Worm (Caenorhabditis elegans) whole organism, L1 larva: ENCODE data around the gene T11F9.14.

ENCODE experiments used
- C16A3.4 ChIP-seq: fragments of 150-350 bp; optimal IDR thresholded peaks from 2 replicates; lab custom pipeline; 2014; ENCODE audit warnings: missing biosample characterization, missing genetic modification characterization
- C34B4.2 ChIP-seq: sonication (generic microtip); optimal IDR thresholded peaks from 2 replicates; lab custom pipeline; 2017; ENCODE audit warnings: mild to moderate bottlenecking, missing genetic modification characterization, missing compliant biosample characterization
- aha-1 ChIP-seq: fragments of 150-350 bp; optimal IDR thresholded peaks from 2 replicates; lab custom pipeline; 2014; ENCODE audit warnings: missing biosample characterization, missing genetic modification characterization
- aly-2 ChIP-seq: fragments of 150-350 bp; optimal IDR thresholded peaks from 2 replicates; lab custom pipeline; 2014; ENCODE audit warnings: missing biosample characterization, missing genetic modification characterization
- ama-1 ChIP-seq: fragments of 150-350 bp; optimal IDR thresholded peaks from 2 replicates; lab custom pipeline; 2014
- blmp-1 ChIP-seq: fragments of 150-350 bp; optimal IDR thresholded peaks from 2 replicates; lab custom pipeline; 2014; ENCODE audit warnings: missing biosample characterization, missing genetic modification characterization
- ceh-63 ChIP-seq: fragments of 200-800 bp; sonication (Bioruptor generic); optimal IDR thresholded peaks from 2 replicates; lab custom pipeline; 2018; ENCODE audit warnings: mild to moderate bottlenecking, missing genetic modification characterization, missing compliant biosample characterization
- dsc-1 ChIP-seq: sonication (generic microtip); optimal IDR thresholded peaks from 2 replicates; lab custom pipeline; 2016; ENCODE audit warnings: mild to moderate bottlenecking, missing genetic modification characterization, missing compliant biosample characterization
- efl-1 ChIP-seq, 4 experiments: fragments of 150-350 bp; optimal IDR thresholded peaks in 3 of 4; peaks in 1 of 4; 1 replicate in 1 of 4; 2 replicates in 3 of 4; lab custom pipeline; 2014; ENCODE audit warnings: missing biosample characterization in 2 of 4, missing genetic modification characterization in 2 of 4, missing genetic modification reagents in 2 of 4
- egl-13 ChIP-seq: sonication (generic microtip); optimal IDR thresholded peaks from 2 replicates; lab custom pipeline; 2016; ENCODE audit warnings: missing genotype, missing genetic modification reagents, missing genetic modification characterization, missing compliant biosample characterization
- egl-27 ChIP-seq, 2 experiments: fragments of 150-350 bp in 1 of 2; sonication (generic microtip); optimal IDR thresholded peaks; 3 replicates each; lab custom pipeline; 2017 to 2018; ENCODE audit warnings: missing biosample characterization in 2 of 2, missing genetic modification characterization in 2 of 2, missing genetic modification reagents in 2 of 2
- elt-2 ChIP-seq: sonication (generic microtip); optimal IDR thresholded peaks from 2 replicates; lab custom pipeline; 2016; ENCODE audit warnings: missing genetic modification characterization, mild to moderate bottlenecking, inconsistent platforms, missing compliant biosample characterization, missing genetic modification reagents
- elt-3 ChIP-seq, 6 experiments: fragments of 150-350 bp in 1 of 6; sonication (generic microtip); optimal IDR thresholded peaks; 2 replicates each; lab custom pipeline; 2017 to 2018; ENCODE audit warnings: missing biosample characterization in 6 of 6, missing genetic modification characterization in 6 of 6, inconsistent platforms in 1 of 6
- fkh-10 ChIP-seq: sonication (generic microtip); optimal IDR thresholded peaks from 2 replicates; lab custom pipeline; 2017; ENCODE audit warnings: missing biosample characterization, missing genetic modification reagents, missing genetic modification characterization
- fkh-4 ChIP-seq: sonication (generic microtip); optimal IDR thresholded peaks from 2 replicates; lab custom pipeline; 2016; ENCODE audit warnings: missing compliant biosample characterization, missing genetic modification characterization, borderline replicate concordance
- fkh-8 ChIP-seq: sonication (generic microtip); optimal IDR thresholded peaks from 2 replicates; lab custom pipeline; 2016; ENCODE audit warnings: mild to moderate bottlenecking, missing genetic modification characterization, missing compliant biosample characterization
- grh-1 ChIP-seq: fragments of 200-800 bp; sonication (Bioruptor generic); IDR thresholded peaks from 2 replicates; pipeline ENCODE4 v1.3.6; 2022; ENCODE audit warnings: missing genetic modification reagents, missing genetic modification characterization, missing compliant biosample characterization
- hlh-17 ChIP-seq: fragments of 200-800 bp; sonication (Bioruptor generic); optimal IDR thresholded peaks from 2 replicates; lab custom pipeline; 2018; ENCODE audit warnings: missing genetic modification characterization, mild to moderate bottlenecking, missing compliant biosample characterization, moderate library complexity, borderline replicate concordance
- hlh-4 ChIP-seq: sonication (generic microtip); optimal IDR thresholded peaks from 2 replicates; lab custom pipeline; 2016; ENCODE audit warnings: mild to moderate bottlenecking, missing genetic modification characterization, missing compliant biosample characterization
- isw-1 ChIP-seq: fragments of 200-800 bp; sonication (Bioruptor generic); IDR thresholded peaks from 2 replicates; pipeline ENCODE4 v1.3.6; 2022; ENCODE audit warnings: missing genetic modification characterization, missing compliant biosample characterization
- lin-13 ChIP-seq: fragments of 150-350 bp; optimal IDR thresholded peaks from 2 replicates; lab custom pipeline; 2014; ENCODE audit warnings: missing biosample characterization, missing genetic modification reagents, missing genetic modification characterization
- lin-14 ChIP-seq: fragments of 200-800 bp; sonication (Bioruptor generic); optimal IDR thresholded peaks from 2 replicates; lab custom pipeline; 2018; ENCODE audit warnings: mild to moderate bottlenecking, missing genetic modification characterization, moderate library complexity, missing compliant biosample characterization
- lir-3 ChIP-seq: sonication (generic microtip); optimal IDR thresholded peaks from 2 replicates; lab custom pipeline; 2016; ENCODE audit warnings: mild to moderate bottlenecking, missing genetic modification characterization, moderate library complexity, missing compliant biosample characterization; ENCODE audit not compliant: poor library complexity
- lsy-2 ChIP-seq, 2 experiments: fragments of 150-350 bp; optimal IDR thresholded peaks; 2 replicates each; lab custom pipeline; 2014; ENCODE audit warnings: missing biosample characterization in 2 of 2, missing genetic modification characterization in 2 of 2
- mep-1 ChIP-seq: fragments of 150-350 bp; optimal IDR thresholded peaks from 2 replicates; lab custom pipeline; 2014; ENCODE audit warnings: missing biosample characterization, missing genetic modification characterization
- nhr-19 ChIP-seq: fragments of 200-800 bp; sonication (Bioruptor generic); conservative IDR thresholded peaks from 2 replicates; pipeline ENCODE4 v1.3.6; 2022; ENCODE audit warnings: missing genetic modification characterization, missing compliant biosample characterization
- nhr-20 ChIP-seq: sonication (generic microtip); optimal IDR thresholded peaks from 2 replicates; lab custom pipeline; 2016; ENCODE audit warnings: mild to moderate bottlenecking, missing genetic modification characterization, missing compliant biosample characterization
- nhr-237 ChIP-seq: fragments of 150-350 bp; optimal IDR thresholded peaks from 2 replicates; lab custom pipeline; 2014; ENCODE audit warnings: missing biosample characterization, missing genetic modification characterization
- nhr-28 ChIP-seq: fragments of 150-350 bp; optimal IDR thresholded peaks from 2 replicates; lab custom pipeline; 2014; ENCODE audit warnings: missing biosample characterization, missing genetic modification characterization
- nhr-47 ChIP-seq: sonication (generic microtip); optimal IDR thresholded peaks from 2 replicates; lab custom pipeline; 2016; ENCODE audit warnings: mild to moderate bottlenecking, missing genetic modification characterization, moderate library complexity, missing compliant biosample characterization
- nhr-71 ChIP-seq: sonication (generic microtip); optimal IDR thresholded peaks from 2 replicates; lab custom pipeline; 2016; ENCODE audit warnings: mild to moderate bottlenecking, missing genetic modification characterization, moderate library complexity, missing compliant biosample characterization
- nhr-77 ChIP-seq: fragments of 150-350 bp; optimal IDR thresholded peaks from 2 replicates; lab custom pipeline; 2014; ENCODE audit warnings: missing biosample characterization, missing genetic modification characterization
- nhr-85 ChIP-seq: sonication (generic microtip); peaks from one replicate; lab custom pipeline; 2016; ENCODE audit warnings: missing genetic modification characterization, inconsistent platforms, missing compliant biosample characterization
- nhr-90 ChIP-seq: sonication (generic microtip); optimal IDR thresholded peaks from 2 replicates; lab custom pipeline; 2016; ENCODE audit warnings: mild to moderate bottlenecking, missing genetic modification characterization, missing compliant biosample characterization; ENCODE audit not compliant: poor library complexity
- pag-3 ChIP-seq: sonication (generic microtip); optimal IDR thresholded peaks from 2 replicates; lab custom pipeline; 2017; ENCODE audit warnings: missing genetic modification characterization, mild to moderate bottlenecking, missing compliant biosample characterization, antibody characterized with exemption, borderline replicate concordance; ENCODE audit not compliant: insufficient read depth
- pax-3 ChIP-seq: fragments of 200-800 bp; sonication (Bioruptor generic); optimal IDR thresholded peaks from 2 replicates; lab custom pipeline; 2018; ENCODE audit warnings: mild to moderate bottlenecking, missing genetic modification characterization, moderate library complexity, missing compliant biosample characterization
- pqm-1 ChIP-seq: sonication (generic microtip); optimal IDR thresholded peaks from 3 replicates; lab custom pipeline; 2017; ENCODE audit warnings: missing biosample characterization, missing genetic modification characterization
- skn-1 ChIP-seq: fragments of 150-350 bp; optimal IDR thresholded peaks from 2 replicates; lab custom pipeline; 2014; ENCODE audit warnings: missing biosample characterization, missing genetic modification characterization
- snu-23 ChIP-seq: sonication (generic microtip); optimal IDR thresholded peaks from 2 replicates; lab custom pipeline; 2016; ENCODE audit warnings: missing genetic modification characterization, missing compliant biosample characterization
- sup-37 ChIP-seq: fragments of 200-800 bp; sonication (Bioruptor generic); optimal IDR thresholded peaks from 2 replicates; lab custom pipeline; 2018; ENCODE audit warnings: mild to moderate bottlenecking, missing genetic modification characterization, missing compliant biosample characterization
- tlp-1 ChIP-seq: fragments of 150-350 bp; optimal IDR thresholded peaks from 2 replicates; lab custom pipeline; 2014; ENCODE audit warnings: missing biosample characterization, missing genetic modification characterization
- unc-130 ChIP-seq: fragments of 150-350 bp; optimal IDR thresholded peaks from 2 replicates; lab custom pipeline; 2017; ENCODE audit warnings: missing biosample characterization, missing genetic modification characterization, inconsistent platforms
- unc-98 ChIP-seq: fragments of 200-800 bp; sonication (Bioruptor generic); IDR thresholded peaks from 2 replicates; pipeline ENCODE4 v1.3.6; 2022; ENCODE audit warnings: missing genetic modification characterization, missing compliant biosample characterization

T11F9.14 gene

ce11 chrV:11514677-11515076 lies 34.0 kb upstream of the T11F9.14 start, which contains the start of gene C55A6.6:
Gene C55A6.6, minus strand, starts transcription at chrV:11514737.
- no peak for TF ChIP-seq fkh-4 (tag; lab: Kevin White, UChicago)
- no peak for TF ChIP-seq egl-27 (tag; optimal IDR thresholded peaks at IDR 0.05; lab: Kevin White, UChicago)
- TF ChIP-seq sup-37 (GFP tag; lab: Kevin White, UChicago): no peak
- TF ChIP-seq fkh-10: no peak
- no peak for TF ChIP-seq hlh-17 (GFP tag; lab: Kevin White, UChicago)
- TF ChIP-seq fkh-8 (tag; lab: Kevin White, UChicago): no peak

- TF ChIP-seq dsc-1 (tag; lab: Kevin White, UChicago) (no peak), pax-3 (no peak), aly-2 (tag; lab: Kevin White, UChicago) (no peak), egl-27 (tag; optimal IDR thresholded peaks at IDR 0.05; lab: Kevin White, UChicago) (no peak), nhr-85 (tag; lab: Kevin White, UChicago) (no peak), nhr-71 (tag; lab: Kevin White, UChicago) (no peak), C34B4.2 (tag; lab: Kevin White, UChicago) (no peak), unc-98 (GFP tag; lab: Robert Waterston, UW) (no peak), hlh-4 (tag; lab: Kevin White, UChicago) (no peak), ama-1 (no peak), nhr-90 (tag; lab: Kevin White, UChicago) (no peak), lin-13 (no peak), tlp-1 (tag; lab: Kevin White, UChicago) (no peak)
Observed at ce11 chrV:11513432-11513831, 32.8 kb upstream of the T11F9.14 start, which contains the start of gene C55A6.3. Gene C55A6.3, minus strand, starts transcription at chrV:11513532.

ce11 chrV:11508773-11509172 lies 28.1 kb upstream of the T11F9.14 start, which contains the start of gene ttll-5:
Gene ttll-5, plus strand, starts transcription at chrV:11509060.
- no peak for TF ChIP-seq nhr-28 (tag; lab: Kevin White, UChicago)
- peak; percentile 21 for TF ChIP-seq skn-1 (tag; lab: Kevin White, UChicago)
- TF ChIP-seq lin-14 (GFP tag; lab: Kevin White, UChicago): peak; percentile 55
- TF ChIP-seq lir-3 (tag; lab: Kevin White, UChicago): no peak
- TF ChIP-seq blmp-1 (tag; lab: Kevin White, UChicago): peak; percentile 62
- no peak for TF ChIP-seq nhr-71 (tag; lab: Kevin White, UChicago)
- TF ChIP-seq snu-23 (GFP tag; lab: Kevin White, UChicago): peak; percentile 5
- peak; percentile 57 for TF ChIP-seq pag-3 (tag; lab: Kevin White, UChicago)
- no peak for TF ChIP-seq fkh-8 (tag; lab: Kevin White, UChicago)
- peak; percentile 77 for TF ChIP-seq nhr-85 (tag; lab: Kevin White, UChicago)
- no peak for TF ChIP-seq mep-1 (tag; lab: Kevin White, UChicago)
- no peak for TF ChIP-seq elt-2
- no peak for TF ChIP-seq isw-1 (GFP tag; lab: Robert Waterston, UW)
- TF ChIP-seq unc-130: no peak
- no peak for TF ChIP-seq pqm-1 (tag; lab: Kevin White, UChicago)
- peak in 3 of 6 experiments; percentile 6 to 62 (median 62) for TF ChIP-seq elt-3 (tag; optimal IDR thresholded peaks at IDR 0.05; lab: Kevin White, UChicago)
- no peak for TF ChIP-seq fkh-4 (tag; lab: Kevin White, UChicago)
- peak; percentile 7 for TF ChIP-seq nhr-20 (tag; lab: Kevin White, UChicago)
- no peak for TF ChIP-seq efl-1 (optimal IDR thresholded peaks at IDR 0.05; lab: Kevin White, UChicago)
- TF ChIP-seq efl-1 (GFP tag; optimal IDR thresholded peaks at IDR 0.05 in 1 of 2; lab: Kevin White, UChicago): peak in 1 of 2 experiments; percentile 70

- no peak for TF ChIP-seq nhr-77 (tag; lab: Kevin White, UChicago)
- TF ChIP-seq snu-23 (GFP tag; lab: Kevin White, UChicago): peak; percentile 40
- TF ChIP-seq nhr-47: no peak
- peak; percentile 48 for TF ChIP-seq nhr-19 (GFP tag; lab: Robert Waterston, UW)
- no peak for TF ChIP-seq sup-37 (GFP tag; lab: Kevin White, UChicago)
- TF ChIP-seq aha-1 (tag; lab: Kevin White, UChicago): no peak
- peak; percentile 85 for TF ChIP-seq fkh-4 (tag; lab: Kevin White, UChicago)
- TF ChIP-seq ceh-63: no peak
- TF ChIP-seq unc-130: peak; percentile 27
- no peak for TF ChIP-seq grh-1 (GFP tag; lab: Robert Waterston, UW)
- TF ChIP-seq egl-13: no peak
- TF ChIP-seq efl-1 (optimal IDR thresholded peaks at IDR 0.05; lab: Kevin White, UChicago): peak in 1 of 2 experiments; percentile 18
- TF ChIP-seq efl-1 (GFP tag; optimal IDR thresholded peaks at IDR 0.05 in 1 of 2; lab: Kevin White, UChicago): no peak
- TF ChIP-seq mep-1 (tag; lab: Kevin White, UChicago): peak; percentile 43
- no peak for TF ChIP-seq isw-1 (GFP tag; lab: Robert Waterston, UW)
- TF ChIP-seq C16A3.4 (tag; lab: Kevin White, UChicago): no peak
- TF ChIP-seq hlh-17 (GFP tag; lab: Kevin White, UChicago): no peak
- peak; percentile 72 for TF ChIP-seq nhr-71 (tag; lab: Kevin White, UChicago)
- no peak for TF ChIP-seq nhr-237 (tag; lab: Kevin White, UChicago)
- TF ChIP-seq pax-3: no peak
- peak; percentile 30 to 56 for TF ChIP-seq lsy-2 (tag; optimal IDR thresholded peaks at IDR 0.05; lab: Kevin White, UChicago)
- no peak for TF ChIP-seq aly-2 (tag; lab: Kevin White, UChicago)
- TF ChIP-seq ama-1: no peak
- TF ChIP-seq fkh-10: no peak
Observed at ce11 chrV:11506347-11506746, 25.7 kb upstream of the T11F9.14 start.
